Worm (Caenorhabditis elegans): Measurements from ENCODE around the gene F56C3.7.

The F56C3.7 gene

DNA sequence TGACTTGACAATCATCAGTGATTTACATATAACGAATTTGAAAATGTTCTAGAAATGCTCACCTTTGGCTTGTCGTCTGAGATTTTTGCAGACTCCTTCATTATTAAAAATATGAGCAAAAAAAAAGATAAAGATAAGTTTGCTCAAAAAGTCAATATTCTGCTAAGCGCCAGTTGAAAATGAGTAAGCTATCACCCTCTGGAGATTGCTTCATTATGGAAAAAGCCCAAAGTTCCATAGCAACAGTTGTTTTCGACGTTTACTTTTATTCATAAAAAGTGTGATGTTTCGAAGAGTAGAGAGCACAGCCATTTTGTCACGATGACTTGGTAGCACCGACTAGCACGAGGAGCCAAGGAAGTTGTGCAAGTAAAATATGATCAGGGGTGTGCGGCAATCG, 12.3 kb downstream of the F56C3.7 start, which contains the start of gene F56C3.3:
Gene F56C3.3 (minus strand): TSS at position 101 of the 400 bp plus-strand sequence.
- TF ChIP-seq nhr-120 (GFP tag; IDR thresholded peaks at IDR 0.05) (no peak), ceh-58 (GFP tag; IDR thresholded peaks at IDR 0.05) (no peak), somi-1 (GFP tag; optimal IDR thresholded peaks at IDR 0.05) (no peak), lir-1 (GFP tag; conservative IDR thresholded peaks at IDR 0.05) (no peak), attf-6 (GFP tag; IDR thresholded peaks at IDR 0.05) (no peak), F49E8.2 (tag; optimal IDR thresholded peaks at IDR 0.05; ENCODE audit: insufficient read depth) (no peak), ceh-91 (GFP tag; IDR thresholded peaks at IDR 0.05) (no peak), snpc-4 (GFP tag; optimal IDR thresholded peaks at IDR 0.05) (no peak), snpc-4 (tag; optimal IDR thresholded peaks at IDR 0.05) (no peak), lin-26 (GFP tag; IDR thresholded peaks at IDR 0.05) (no peak), lsy-27 (tag; optimal IDR thresholded peaks at IDR 0.05; ENCODE audit: borderline replicate concordance, insufficient read depth) (no peak), hsf-1 (GFP tag; IDR thresholded peaks at IDR 0.05) (no peak), attf-5 (GFP tag; optimal IDR thresholded peaks at IDR 0.05) (no peak), ztf-3 (GFP tag; optimal IDR thresholded peaks at IDR 0.05) (no peak), bed-2 (GFP tag; IDR thresholded peaks at IDR 0.05) (no peak), F57C9.4 (tag; optimal IDR thresholded peaks at IDR 0.05) (no peak), mes-4 (tag; optimal IDR thresholded peaks at IDR 0.05) (no peak)

ce11 chrX:1344818-1345217, 25.8 kb downstream of the F56C3.7 start:
- peak; percentile 98 for TF ChIP-seq ZK185.1 (tag; optimal IDR thresholded peaks at IDR 0.05; ENCODE audit: poor library complexity, severe bottlenecking)
- TF ChIP-seq lin-35 (GFP tag; optimal IDR thresholded peaks at IDR 0.05), result peak in 2 of 3 experiments; percentile 74 to 97
- TF ChIP-seq attf-5 (GFP tag; optimal IDR thresholded peaks at IDR 0.05), result no peak
- TF ChIP-seq tlf-1 (GFP tag; optimal IDR thresholded peaks at IDR 0.05), result peak; percentile 97
- peak; percentile 44 for TF ChIP-seq snpc-3.4 (tag; optimal IDR thresholded peaks at IDR 0.05)
- TF ChIP-seq tbx-9 (tag; optimal IDR thresholded peaks at IDR 0.05; ENCODE audit: borderline replicate concordance), result no peak
- TF ChIP-seq athp-1 (tag; optimal IDR thresholded peaks at IDR 0.05), result no peak
- peak; percentile 94 for TF ChIP-seq rcor-1 (GFP tag; IDR thresholded peaks at IDR 0.05)
- peak; percentile 95 for TF ChIP-seq pha-4 (tag; optimal IDR thresholded peaks at IDR 0.05)
- peak; percentile 87 for TF ChIP-seq lir-1 (GFP tag; conservative IDR thresholded peaks at IDR 0.05)
- TF ChIP-seq aptf-2 (GFP tag; conservative IDR thresholded peaks at IDR 0.05), result no peak
- TF ChIP-seq tbp1 (GFP tag; optimal IDR thresholded peaks at IDR 0.05), result peak; percentile 77
- peak; percentile 76 for TF ChIP-seq nhr-80 (tag; optimal IDR thresholded peaks at IDR 0.05)
- TF ChIP-seq pbrm-1 (GFP tag; IDR thresholded peaks at IDR 0.05), result peak; percentile 86
- TF ChIP-seq ztf-22 (GFP tag; optimal IDR thresholded peaks at IDR 0.05), result peak; percentile 77
- no peak for TF ChIP-seq attf-6 (GFP tag; IDR thresholded peaks at IDR 0.05)
- TF ChIP-seq C17E4.6 (GFP tag; IDR thresholded peaks at IDR 0.05), result peak; percentile 84
- TF ChIP-seq ztf-3 (GFP tag; optimal IDR thresholded peaks at IDR 0.05), result peak; percentile 87
- TF ChIP-seq lsl-1 (GFP tag; optimal IDR thresholded peaks at IDR 0.05), result no peak
- TF ChIP-seq madf-8 (GFP tag; conservative IDR thresholded peaks at IDR 0.05), result no peak
- TF ChIP-seq hrde-1 (tag; optimal IDR thresholded peaks at IDR 0.05; ENCODE audit: borderline replicate concordance), result peak; percentile 53
- no peak for TF ChIP-seq mxl-1 (tag; optimal IDR thresholded peaks at IDR 0.05)
- no peak for TF ChIP-seq F57C9.4 (tag; optimal IDR thresholded peaks at IDR 0.05)
- no peak for TF ChIP-seq ceh-40 (GFP tag; IDR thresholded peaks at IDR 0.05)
- TF ChIP-seq ztf-26 (tag; optimal IDR thresholded peaks at IDR 0.05), result peak; percentile 98
- peak; percentile 94 for TF ChIP-seq hmg-20 (GFP tag; IDR thresholded peaks at IDR 0.05)
- peak; percentile 98 for TF ChIP-seq ceh-27 (GFP tag; optimal IDR thresholded peaks at IDR 0.05)
- peak; percentile 58 for TF ChIP-seq ccch-3 (GFP tag; optimal IDR thresholded peaks at IDR 0.05)
- peak; percentile 28 for TF ChIP-seq ztf-18 (tag; optimal IDR thresholded peaks at IDR 0.05)
- no peak; the same call in 1 of the 2 replicates for TF ChIP-seq lin-26 (GFP tag; IDR thresholded peaks at IDR 0.05)
- TF ChIP-seq rpc-1 (optimal IDR thresholded peaks at IDR 0.05), result no peak
- TF ChIP-seq rpc-1 (tag; optimal IDR thresholded peaks at IDR 0.05), result no peak
- TF ChIP-seq nfyb-1 (GFP tag; IDR thresholded peaks at IDR 0.05), result peak; percentile 96
- peak; percentile 32; the same call in 1 of the 2 replicates for TF ChIP-seq bed-2 (GFP tag; IDR thresholded peaks at IDR 0.05)
- TF ChIP-seq K11D2.4 (GFP tag; IDR thresholded peaks at IDR 0.05), result peak; percentile 98
- peak; percentile 35; the same call in 1 of the 2 replicates for TF ChIP-seq attf-3 (GFP tag; conservative IDR thresholded peaks at IDR 0.05)
- no peak for TF ChIP-seq F55B11.4 (tag; optimal IDR thresholded peaks at IDR 0.05; ENCODE audit: borderline replicate concordance, insufficient read depth)
